Comparison of ENCODE assay signal across 7 worm cellular contexts in genomic region chrII:11472542-11472941, ce11.
A peak's percentile ranks its signal among the peaks of the same experiment; 100 is the strongest.
TF ChIP-seq lines count a peak whose summit lies in the region.

No protein-coding gene starts in this region.

TF ChIP-seq in whole organism, L1 larva, 84 proteins besides CTCF, POLR2A, EP300 and RAD21 (continues in another document):
- TF ChIP-seq unc-130 (tag; optimal IDR thresholded peaks at IDR 0.05; lab: Kevin White, UChicago) (peak; percentile 22), tbx-2 (tag; optimal IDR thresholded peaks at IDR 0.05; lab: Kevin White, UChicago) (peak; percentile 2), dpl-1 (GFP tag; optimal IDR thresholded peaks at IDR 0.05; lab: Kevin White, UChicago) (peak in 1 of 3 experiments; percentile 30), C04F5.9 (tag; optimal IDR thresholded peaks at IDR 0.05; lab: Kevin White, UChicago) (no peak), lin-35 (GFP tag; optimal IDR thresholded peaks at IDR 0.05; lab: Kevin White, UChicago) (peak in 1 of 2 experiments; percentile 56), lin-13 (GFP tag; optimal IDR thresholded peaks at IDR 0.05; lab: Kevin White, UChicago) (no peak), lin-14 (GFP tag; optimal IDR thresholded peaks at IDR 0.05; lab: Kevin White, UChicago) (peak; percentile 59), snu-23 (GFP tag; optimal IDR thresholded peaks at IDR 0.05; lab: Kevin White, UChicago) (peak; percentile 31), sup-37 (GFP tag; optimal IDR thresholded peaks at IDR 0.05; lab: Kevin White, UChicago) (no peak), nhr-71 (tag; optimal IDR thresholded peaks at IDR 0.05; lab: Kevin White, UChicago) (peak; percentile 48), nhr-90 (tag; optimal IDR thresholded peaks at IDR 0.05; lab: Kevin White, UChicago; ENCODE audit: poor library complexity) (peak; percentile 13), elt-3 (tag; optimal IDR thresholded peaks at IDR 0.05; lab: Kevin White, UChicago) (peak; percentile 2 to 93 (median 73))

TF ChIP-seq in whole organism, L2 larva, 48 proteins besides CTCF, POLR2A, EP300 and RAD21 (continues in another document):
- TF ChIP-seq ztf-1 (GFP tag; conservative IDR thresholded peaks at IDR 0.05; lab: Robert Waterston, UW), result no peak
- peak; percentile 80 for TF ChIP-seq sma-9 (GFP tag; optimal IDR thresholded peaks at IDR 0.05; lab: Kevin White, UChicago)
- no peak for TF ChIP-seq sma-9 (tag; optimal IDR thresholded peaks at IDR 0.05; lab: Kevin White, UChicago)
- peak; percentile 62 for TF ChIP-seq nhr-25 (tag; optimal IDR thresholded peaks at IDR 0.05; lab: Kevin White, UChicago)
- TF ChIP-seq nhr-21 (tag; optimal IDR thresholded peaks at IDR 0.05; lab: Kevin White, UChicago), result peak; percentile 79
- peak; percentile 53 for TF ChIP-seq sma-3 (GFP tag; optimal IDR thresholded peaks at IDR 0.05; lab: Kevin White, UChicago)
- TF ChIP-seq sem-4 (tag; optimal IDR thresholded peaks at IDR 0.05; lab: Kevin White, UChicago), result peak; percentile 21
- TF ChIP-seq lin-39 (tag; optimal IDR thresholded peaks at IDR 0.05; lab: Kevin White, UChicago), result no peak
- no peak for TF ChIP-seq nhr-23 (tag; optimal IDR thresholded peaks at IDR 0.05; lab: Kevin White, UChicago)
- no peak for TF ChIP-seq unc-62 (GFP tag; optimal IDR thresholded peaks at IDR 0.05; lab: Kevin White, UChicago)
- no peak for TF ChIP-seq unc-55 (GFP tag; optimal IDR thresholded peaks at IDR 0.05; lab: Kevin White, UChicago)
- TF ChIP-seq nhr-129 (tag; optimal IDR thresholded peaks at IDR 0.05; lab: Kevin White, UChicago), result peak; percentile 36
- TF ChIP-seq peb-1 (tag; optimal IDR thresholded peaks at IDR 0.05; lab: Kevin White, UChicago), result no peak
- no peak for TF ChIP-seq skn-1 (tag; optimal IDR thresholded peaks at IDR 0.05; lab: Kevin White, UChicago)

TF ChIP-seq in whole organism, L3 larva, 47 proteins besides CTCF, POLR2A, EP300 and RAD21 (continues in another document):
- TF ChIP-seq egl-27 (tag; optimal IDR thresholded peaks at IDR 0.05; lab: Kevin White, UChicago) (no peak), fos-1 (tag; optimal IDR thresholded peaks at IDR 0.05; lab: Kevin White, UChicago) (no peak), nhr-23 (tag; optimal IDR thresholded peaks at IDR 0.05; lab: Kevin White, UChicago) (no peak), skn-1 (tag; optimal IDR thresholded peaks at IDR 0.05; lab: Kevin White, UChicago) (peak; percentile 15), ceh-28 (tag; optimal IDR thresholded peaks at IDR 0.05; lab: Kevin White, UChicago) (no peak), nhr-12 (tag; optimal IDR thresholded peaks at IDR 0.05; lab: Kevin White, UChicago) (no peak), nhr-43 (tag; optimal IDR thresholded peaks at IDR 0.05; lab: Kevin White, UChicago; ENCODE audit: poor library complexity, severe bottlenecking) (peak; percentile 75), lin-39 (tag; optimal IDR thresholded peaks at IDR 0.05; lab: Kevin White, UChicago) (no peak), unc-62 (GFP tag; optimal IDR thresholded peaks at IDR 0.05; lab: Kevin White, UChicago) (no peak), nhr-28 (tag; optimal IDR thresholded peaks at IDR 0.05; lab: Kevin White, UChicago) (no peak), aly-2 (tag; optimal IDR thresholded peaks at IDR 0.05; lab: Kevin White, UChicago) (no peak), ceh-82 (tag; optimal IDR thresholded peaks at IDR 0.05; lab: Kevin White, UChicago) (no peak), nfya-1 (tag; optimal IDR thresholded peaks at IDR 0.05; lab: Kevin White, UChicago; ENCODE audit: insufficient read depth) (no peak), jun-1 (tag; optimal IDR thresholded peaks at IDR 0.05; lab: Kevin White, UChicago) (peak; percentile 46)

TF ChIP-seq in whole organism, L4 larva, 104 proteins besides CTCF, POLR2A, EP300 and RAD21 (continues in another document):
- peak; percentile 64 for TF ChIP-seq dve-1 (tag; optimal IDR thresholded peaks at IDR 0.05; lab: Kevin White, UChicago; ENCODE audit: insufficient read depth)
- TF ChIP-seq nhr-48 (tag; optimal IDR thresholded peaks at IDR 0.05; lab: Kevin White, UChicago), result peak; percentile 55
- TF ChIP-seq hif-1 (tag; optimal IDR thresholded peaks at IDR 0.05; lab: Kevin White, UChicago), result peak; percentile 58 to 92
- no peak for TF ChIP-seq saeg-2 (GFP tag; IDR thresholded peaks at IDR 0.05; lab: Robert Waterston, UW)
- TF ChIP-seq mep-1 (tag; optimal IDR thresholded peaks at IDR 0.05; lab: Kevin White, UChicago), result no peak
- TF ChIP-seq sdz-12 (GFP tag; optimal IDR thresholded peaks at IDR 0.05; lab: Kevin White, UChicago), result no peak
- peak; percentile 71 for TF ChIP-seq hlh-30 (tag; optimal IDR thresholded peaks at IDR 0.05; lab: Kevin White, UChicago; ENCODE audit: insufficient read depth)
- TF ChIP-seq unc-130 (GFP tag; optimal IDR thresholded peaks at IDR 0.05; lab: Kevin White, UChicago), result no peak
- TF ChIP-seq nhr-76 (tag; optimal IDR thresholded peaks at IDR 0.05; lab: Kevin White, UChicago), result no peak
- TF ChIP-seq ctbp-1 (GFP tag; IDR thresholded peaks at IDR 0.05; lab: Robert Waterston, UW), result no peak
- peak in 1 of 2 experiments; percentile 56 for TF ChIP-seq lsy-2 (tag; optimal IDR thresholded peaks at IDR 0.05; lab: Kevin White, UChicago)
- no peak for TF ChIP-seq spr-3 (GFP tag; optimal IDR thresholded peaks at IDR 0.05; lab: Kevin White, UChicago)
- no peak for TF ChIP-seq ZK337.2 (GFP tag; IDR thresholded peaks at IDR 0.05; lab: Robert Waterston, UW)
- no peak for TF ChIP-seq unc-39 (tag; optimal IDR thresholded peaks at IDR 0.05; lab: Kevin White, UChicago)

TF ChIP-seq in whole organism, late embryonic, 69 proteins besides CTCF, POLR2A, EP300 and RAD21:
- TF ChIP-seq nfya-1 (tag; optimal IDR thresholded peaks at IDR 0.05; lab: Kevin White, UChicago), result no peak
- TF ChIP-seq ceh-6 (GFP tag; optimal IDR thresholded peaks at IDR 0.05; lab: Kevin White, UChicago), result no peak
- TF ChIP-seq elt-2 (tag; optimal IDR thresholded peaks at IDR 0.05; lab: Kevin White, UChicago), result peak; percentile 75

TF ChIP-seq in whole organism, mixed stage, embryonic, 35 proteins besides CTCF, POLR2A, EP300 and RAD21:
- TF ChIP-seq sem-2 (GFP tag; optimal IDR thresholded peaks at IDR 0.05; lab: Kevin White, UChicago) (no peak), ztf-11 (tag; optimal IDR thresholded peaks at IDR 0.05; lab: Kevin White, UChicago) (no peak), elt-3 (tag; optimal IDR thresholded peaks at IDR 0.05; lab: Kevin White, UChicago) (peak; percentile 7)

TF ChIP-seq in whole organism, young adult, 124 proteins besides CTCF, POLR2A, EP300 and RAD21:
- TF ChIP-seq lin-26 (GFP tag; IDR thresholded peaks at IDR 0.05; lab: Robert Waterston, UW), result 0 out of 2 replicates have a peak, but pooled peaks have one; percentile 17
- 0 out of 2 replicates have a peak, but pooled peaks have one; percentile 40 for TF ChIP-seq dox-1 (GFP tag; IDR thresholded peaks at IDR 0.05; lab: Robert Waterston, UW)
- no peak for TF ChIP-seq lin-54 (GFP tag; optimal IDR thresholded peaks at IDR 0.05; lab: Kevin White, UChicago)
- 0 out of 2 replicates have a peak, but pooled peaks have one; percentile 50 for TF ChIP-seq nfyb-1 (GFP tag; IDR thresholded peaks at IDR 0.05; lab: Robert Waterston, UW)
- no peak for TF ChIP-seq rec-8 (tag; optimal IDR thresholded peaks at IDR 0.05; lab: Kevin White, UChicago)
- peak; percentile 58; the same call in 1 of the 2 replicates for TF ChIP-seq cebp-1 (GFP tag; IDR thresholded peaks at IDR 0.05; lab: Robert Waterston, UW)
- peak; percentile 80 for TF ChIP-seq cebp-1 (tag; optimal IDR thresholded peaks at IDR 0.05; lab: Kevin White, UChicago)
- TF ChIP-seq madf-3 (GFP tag; IDR thresholded peaks at IDR 0.05; lab: Robert Waterston, UW), result no peak
- no peak for TF ChIP-seq snpc-4 (GFP tag; optimal IDR thresholded peaks at IDR 0.05; lab: Kevin White, UChicago)
- peak in 2 of 4 experiments; percentile 43 to 50 for TF ChIP-seq snpc-4 (tag; optimal IDR thresholded peaks at IDR 0.05; lab: Kevin White, UChicago)
- TF ChIP-seq ztf-25 (GFP tag; IDR thresholded peaks at IDR 0.05; lab: Robert Waterston, UW), result no peak
- peak; percentile 19 for TF ChIP-seq somi-1 (GFP tag; optimal IDR thresholded peaks at IDR 0.05; lab: Kevin White, UChicago)
- no peak for TF ChIP-seq K11D2.4 (GFP tag; IDR thresholded peaks at IDR 0.05; lab: Robert Waterston, UW)
- TF ChIP-seq mxl-1 (tag; optimal IDR thresholded peaks at IDR 0.05; lab: Kevin White, UChicago), result no peak
- peak; percentile 55 for TF ChIP-seq attf-5 (GFP tag; optimal IDR thresholded peaks at IDR 0.05; lab: Kevin White, UChicago)
- peak; percentile 21 for TF ChIP-seq lin-40 (tag; optimal IDR thresholded peaks at IDR 0.05; lab: Kevin White, UChicago)
- TF ChIP-seq gei-17 (GFP tag; optimal IDR thresholded peaks at IDR 0.05; lab: Kevin White, UChicago), result no peak
- no peak for TF ChIP-seq F33H1.4 (GFP tag; IDR thresholded peaks at IDR 0.05; lab: Robert Waterston, UW)
- TF ChIP-seq rpc-1 (optimal IDR thresholded peaks at IDR 0.05; lab: Kevin White, UChicago), result no peak
- no peak for TF ChIP-seq rpc-1 (tag; optimal IDR thresholded peaks at IDR 0.05; lab: Kevin White, UChicago)
- TF ChIP-seq ztf-26 (tag; optimal IDR thresholded peaks at IDR 0.05; lab: Kevin White, UChicago), result peak; percentile 31
- TF ChIP-seq nhr-90 (tag; optimal IDR thresholded peaks at IDR 0.05; lab: Kevin White, UChicago), result no peak
- TF ChIP-seq aptf-2 (GFP tag; conservative IDR thresholded peaks at IDR 0.05; lab: Robert Waterston, UW), result no peak
- TF ChIP-seq sptf-2 (GFP tag; optimal IDR thresholded peaks at IDR 0.05; lab: Kevin White, UChicago), result no peak
- no peak for TF ChIP-seq snpc-3.4 (tag; optimal IDR thresholded peaks at IDR 0.05; lab: Kevin White, UChicago)
- TF ChIP-seq nfya-1 (tag; optimal IDR thresholded peaks at IDR 0.05; lab: Kevin White, UChicago; ENCODE audit: borderline replicate concordance, insufficient read depth), result no peak
- no peak for TF ChIP-seq dpff-1 (tag; optimal IDR thresholded peaks at IDR 0.05; lab: Kevin White, UChicago)
- no peak for TF ChIP-seq madf-10 (tag; optimal IDR thresholded peaks at IDR 0.05; lab: Kevin White, UChicago)
- TF ChIP-seq zfh-2 (GFP tag; conservative IDR thresholded peaks at IDR 0.05; lab: Robert Waterston, UW), result no peak
- TF ChIP-seq ztf-18 (tag; optimal IDR thresholded peaks at IDR 0.05; lab: Kevin White, UChicago), result peak; percentile 47
- TF ChIP-seq nhr-80 (tag; optimal IDR thresholded peaks at IDR 0.05; lab: Kevin White, UChicago), result peak; percentile 89
- no peak for TF ChIP-seq xnd-1 (tag; optimal IDR thresholded peaks at IDR 0.05; lab: Kevin White, UChicago)
